Worm (Caenorhabditis elegans) whole organism, L2 larva: ENCODE data around the gene C14E2.6.

ENCODE experiments used
- C34F6.9 ChIP-seq: fragments of 150-350 bp; optimal IDR thresholded peaks from 2 replicates; lab custom pipeline; 2014; ENCODE audit warnings: missing biosample characterization, missing genetic modification characterization
- F13H6.1 ChIP-seq: sonication (generic microtip); optimal IDR thresholded peaks from 2 replicates; lab custom pipeline; 2016; ENCODE audit warnings: missing genetic modification characterization, missing compliant biosample characterization
- R02D3.7 ChIP-seq: fragments of 150-350 bp; optimal IDR thresholded peaks from 2 replicates; lab custom pipeline; 2014; ENCODE audit warnings: missing biosample characterization, missing genetic modification characterization
- Y55F3AM.14 ChIP-seq: fragments of 200-800 bp; sonication (Bioruptor generic); optimal IDR thresholded peaks from 2 replicates; lab custom pipeline; 2018; ENCODE audit warnings: mild to moderate bottlenecking, missing genetic modification characterization, missing compliant biosample characterization
- ZK546.5 ChIP-seq: sonication (generic microtip); optimal IDR thresholded peaks from 2 replicates; lab custom pipeline; 2017; ENCODE audit warnings: missing biosample characterization, missing genetic modification characterization
- alr-1 ChIP-seq: fragments of 150-350 bp; optimal IDR thresholded peaks from 2 replicates; lab custom pipeline; 2014; ENCODE audit warnings: missing biosample characterization, missing genetic modification characterization
- aly-2 ChIP-seq: fragments of 150-350 bp; optimal IDR thresholded peaks from 2 replicates; lab custom pipeline; 2014; ENCODE audit warnings: missing biosample characterization, missing genetic modification characterization
- blmp-1 ChIP-seq: sonication (generic microtip); optimal IDR thresholded peaks from 2 replicates; lab custom pipeline; 2017; ENCODE audit warnings: missing genetic modification characterization, mild to moderate bottlenecking, missing compliant biosample characterization, antibody characterized with exemption, moderate library complexity; ENCODE audit not compliant: insufficient read depth
- ceh-16 ChIP-seq: fragments of 150-350 bp; optimal IDR thresholded peaks from 2 replicates; lab custom pipeline; 2014; ENCODE audit warnings: missing biosample characterization, missing genetic modification characterization
- ceh-82 ChIP-seq: fragments of 150-350 bp; optimal IDR thresholded peaks from 2 replicates; lab custom pipeline; 2014; ENCODE audit warnings: missing biosample characterization, missing genetic modification characterization
- crh-2 ChIP-seq: sonication (generic microtip); optimal IDR thresholded peaks from 2 replicates; lab custom pipeline; 2017; ENCODE audit warnings: missing biosample characterization, missing genetic modification characterization
- dmd-4 ChIP-seq: sonication (generic microtip); optimal IDR thresholded peaks from 2 replicates; lab custom pipeline; 2017; ENCODE audit warnings: missing biosample characterization, missing genetic modification characterization
- egl-27 ChIP-seq: sonication (generic microtip); optimal IDR thresholded peaks from 3 replicates; lab custom pipeline; 2017; ENCODE audit warnings: missing biosample characterization, missing genetic modification reagents, missing genetic modification characterization
- elt-3 ChIP-seq: sonication (generic microtip); optimal IDR thresholded peaks from 2 replicates; lab custom pipeline; 2017; ENCODE audit warnings: missing biosample characterization, missing genetic modification characterization
- fos-1 ChIP-seq: fragments of 150-350 bp; optimal IDR thresholded peaks from 2 replicates; lab custom pipeline; 2014; ENCODE audit warnings: missing biosample characterization, missing genetic modification characterization
- gmeb-1 ChIP-seq: fragments of 150-350 bp; optimal IDR thresholded peaks from 2 replicates; lab custom pipeline; 2014; ENCODE audit warnings: missing biosample characterization, missing genetic modification characterization
- lin-11 ChIP-seq: fragments of 150-350 bp; sonication (generic microtip); optimal IDR thresholded peaks from 2 replicates; lab custom pipeline; 2014; ENCODE audit warnings: missing biosample characterization, missing genetic modification characterization, inconsistent platforms, mixed read lengths
- lin-13 ChIP-seq: fragments of 150-350 bp; optimal IDR thresholded peaks from 2 replicates; lab custom pipeline; 2014; ENCODE audit warnings: missing biosample characterization, missing genetic modification reagents, missing genetic modification characterization
- lsy-2 ChIP-seq, 2 experiments: fragments of 150-350 bp in 1 of 2; sonication (generic microtip) in 1 of 2; optimal IDR thresholded peaks; 2 replicates each; lab custom pipeline; 2014 to 2017; ENCODE audit warnings: missing biosample characterization in 2 of 2, missing genetic modification characterization in 2 of 2
- mab-5 ChIP-seq: fragments of 150-350 bp; optimal IDR thresholded peaks from 2 replicates; lab custom pipeline; 2014; ENCODE audit warnings: missing biosample characterization, missing genetic modification characterization
- mdl-1 ChIP-seq, 2 experiments: fragments of 150-350 bp in 1 of 2; sonication (generic microtip) in 1 of 2; optimal IDR thresholded peaks; 2 replicates each; lab custom pipeline; 2017; ENCODE audit warnings: missing biosample characterization in 2 of 2, missing genetic modification characterization in 2 of 2
- nhr-10 ChIP-seq: sonication (generic microtip); optimal IDR thresholded peaks from 2 replicates; lab custom pipeline; 2017; ENCODE audit warnings: missing biosample characterization, missing genetic modification characterization
- nhr-11 ChIP-seq: fragments of 150-350 bp; optimal IDR thresholded peaks from 2 replicates; lab custom pipeline; 2014; ENCODE audit warnings: missing biosample characterization, missing genetic modification characterization
- nhr-12 ChIP-seq: fragments of 150-350 bp; optimal IDR thresholded peaks from 2 replicates; lab custom pipeline; 2014; ENCODE audit warnings: missing biosample characterization, missing genetic modification characterization
- nhr-129 ChIP-seq: fragments of 150-350 bp; optimal IDR thresholded peaks from 2 replicates; lab custom pipeline; 2014; ENCODE audit warnings: missing biosample characterization, missing genetic modification characterization
- nhr-23 ChIP-seq: fragments of 150-350 bp; optimal IDR thresholded peaks from 2 replicates; lab custom pipeline; 2014; ENCODE audit warnings: missing biosample characterization, missing genetic modification reagents, missing genetic modification characterization
- nhr-237 ChIP-seq: fragments of 150-350 bp; optimal IDR thresholded peaks from 2 replicates; lab custom pipeline; 2014; ENCODE audit warnings: missing biosample characterization, missing genetic modification characterization
- nhr-25 ChIP-seq: fragments of 150-350 bp; sonication (generic microtip); optimal IDR thresholded peaks from 3 replicates; lab custom pipeline; 2014; ENCODE audit warnings: missing biosample characterization, missing genetic modification characterization
- nhr-6 ChIP-seq: fragments of 150-350 bp; optimal IDR thresholded peaks from 2 replicates; lab custom pipeline; 2014; ENCODE audit warnings: missing biosample characterization, missing genetic modification characterization
- nhr-77 ChIP-seq: fragments of 150-350 bp; optimal IDR thresholded peaks from 2 replicates; lab custom pipeline; 2014; ENCODE audit warnings: missing biosample characterization, missing genetic modification characterization
- peb-1 ChIP-seq: fragments of 150-350 bp; optimal IDR thresholded peaks from 2 replicates; lab custom pipeline; 2014; ENCODE audit warnings: missing biosample characterization, missing genetic modification characterization
- sem-4 ChIP-seq: fragments of 150-350 bp; optimal IDR thresholded peaks from 2 replicates; lab custom pipeline; 2014; ENCODE audit warnings: missing biosample characterization, missing genetic modification reagents, missing genetic modification characterization
- sma-3 ChIP-seq: sonication (generic microtip); optimal IDR thresholded peaks from 2 replicates; lab custom pipeline; 2016; ENCODE audit warnings: missing genetic modification reagents, missing genetic modification characterization, missing compliant biosample characterization
- sma-9 ChIP-seq, 2 experiments: fragments of 150-350 bp in 1 of 2; sonication (generic microtip) in 1 of 2; optimal IDR thresholded peaks; 2 replicates each; lab custom pipeline; 2014 to 2016; ENCODE audit warnings: missing genetic modification characterization in 2 of 2, mild to moderate bottlenecking in 1 of 2, missing biosample characterization in 1 of 2, missing compliant biosample characterization in 1 of 2, missing genetic modification reagents in 1 of 2, moderate library complexity in 1 of 2
- snpc-4 ChIP-seq: fragments of 150-350 bp; optimal IDR thresholded peaks from 2 replicates; lab custom pipeline; 2014; ENCODE audit warnings: missing biosample characterization, missing genetic modification characterization
- unc-39 ChIP-seq: fragments of 150-350 bp; optimal IDR thresholded peaks from 2 replicates; lab custom pipeline; 2014; ENCODE audit warnings: missing biosample characterization, missing genetic modification characterization
- unc-55 ChIP-seq: fragments of 150-350 bp; sonication (generic microtip); optimal IDR thresholded peaks from 3 replicates; lab custom pipeline; 2014; ENCODE audit warnings: missing biosample characterization, missing genetic modification reagents, missing genetic modification characterization
- unc-62 ChIP-seq: fragments of 150-350 bp; optimal IDR thresholded peaks from 2 replicates; lab custom pipeline; 2014; ENCODE audit warnings: missing biosample characterization, missing genetic modification reagents, missing genetic modification characterization
- zag-1 ChIP-seq: fragments of 150-350 bp; optimal IDR thresholded peaks from 2 replicates; lab custom pipeline; 2014; ENCODE audit warnings: missing biosample characterization, missing genetic modification characterization
- ztf-1 ChIP-seq: fragments of 200-800 bp; sonication (Bioruptor generic); conservative IDR thresholded peaks from 2 replicates; pipeline ENCODE4 v1.3.6; 2022; ENCODE audit warnings: missing genetic modification characterization, missing compliant biosample characterization
- ztf-11 ChIP-seq: sonication (generic microtip); optimal IDR thresholded peaks from 2 replicates; lab custom pipeline; 2017; ENCODE audit warnings: missing biosample characterization, missing genetic modification characterization

The C14E2.6 gene

DNA sequence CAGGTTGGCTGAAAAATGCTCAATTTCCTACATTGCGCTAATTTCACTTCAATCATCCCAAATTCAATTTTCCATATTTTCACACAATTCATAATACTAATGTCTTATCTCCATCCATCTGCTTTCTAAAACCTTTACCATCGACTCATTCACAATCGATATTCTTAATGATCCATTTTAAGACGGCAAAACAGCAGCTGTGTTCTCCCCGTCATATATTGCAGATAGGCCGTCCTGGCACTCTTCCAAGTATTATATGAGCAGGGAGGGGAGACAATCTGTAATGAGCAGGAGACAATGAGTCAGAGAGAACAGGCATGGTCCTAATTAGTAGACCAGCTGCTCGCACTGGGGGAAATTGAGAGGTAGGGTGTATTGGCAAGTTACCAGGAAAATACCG is 27.9 kb upstream of the C14E2.6 start:
- TF ChIP-seq peb-1 (no peak), nhr-10 (tag; lab: Kevin White, UChicago) (no peak), nhr-6 (tag; lab: Kevin White, UChicago) (no peak), gmeb-1 (tag; lab: Kevin White, UChicago) (no peak), crh-2 (tag; lab: Kevin White, UChicago) (no peak), F13H6.1 (tag; lab: Kevin White, UChicago) (no peak), unc-39 (no peak), dmd-4 (tag; lab: Kevin White, UChicago) (no peak), ztf-11 (tag; lab: Kevin White, UChicago) (no peak), snpc-4 (tag; lab: Kevin White, UChicago) (no peak), ceh-16 (tag; lab: Kevin White, UChicago) (no peak), nhr-25 (no peak), elt-3 (no peak), unc-55 (no peak), nhr-23 (tag; lab: Kevin White, UChicago) (no peak), mdl-1 (tag; optimal IDR thresholded peaks at IDR 0.05; lab: Kevin White, UChicago) (no peak), lin-11 (tag; lab: Kevin White, UChicago) (no peak), Y55F3AM.14 (no peak), ceh-82 (tag; lab: Kevin White, UChicago) (no peak), sma-9 (GFP tag; optimal IDR thresholded peaks at IDR 0.05; lab: Kevin White, UChicago) (no peak), sma-9 (tag; optimal IDR thresholded peaks at IDR 0.05; lab: Kevin White, UChicago) (no peak)

DNA sequence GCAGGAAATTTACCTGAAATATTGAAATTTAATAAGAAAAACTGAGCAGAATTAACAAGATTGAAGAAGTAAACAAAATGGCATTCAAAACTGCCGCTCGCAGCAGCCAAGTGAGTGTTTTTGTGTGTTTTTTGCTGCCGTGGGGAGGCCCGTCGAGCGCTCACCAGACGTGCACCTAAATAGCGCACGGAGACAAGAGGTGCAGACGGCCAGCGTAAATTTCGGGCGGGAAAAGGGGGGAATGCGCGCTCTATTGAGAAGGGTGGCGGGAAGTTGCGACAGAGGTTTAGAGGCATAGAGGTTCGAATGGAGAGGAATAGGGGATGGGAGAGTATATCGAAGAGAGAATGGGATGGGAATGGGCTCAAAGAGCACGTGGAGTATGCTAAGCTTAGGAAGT is 26.3 kb upstream of the C14E2.6 start, which contains the start of gene ceh-39:
Gene ceh-39, minus strand, starts transcription at position 13 of the 400 bp plus-strand sequence.
- peak; percentile 48 to 57 for TF ChIP-seq lsy-2 (tag; optimal IDR thresholded peaks at IDR 0.05; lab: Kevin White, UChicago)
- TF ChIP-seq gmeb-1 (tag; lab: Kevin White, UChicago): peak; percentile 45
- TF ChIP-seq aly-2: no peak
- TF ChIP-seq C34F6.9 (tag; lab: Kevin White, UChicago): peak; percentile 75
- TF ChIP-seq unc-55: peak; percentile 83
- no peak for TF ChIP-seq mdl-1 (tag; optimal IDR thresholded peaks at IDR 0.05; lab: Kevin White, UChicago)
- peak; percentile 39 for TF ChIP-seq lin-11 (tag; lab: Kevin White, UChicago)
- TF ChIP-seq ceh-82 (tag; lab: Kevin White, UChicago): peak; percentile 31
- TF ChIP-seq sma-3 (GFP tag; lab: Kevin White, UChicago): no peak
- no peak for TF ChIP-seq sem-4 (tag; lab: Kevin White, UChicago)
- TF ChIP-seq crh-2 (tag; lab: Kevin White, UChicago): peak; percentile 44
- TF ChIP-seq F13H6.1 (tag; lab: Kevin White, UChicago): peak; percentile 19
- no peak for TF ChIP-seq nhr-6 (tag; lab: Kevin White, UChicago)
- no peak for TF ChIP-seq ztf-1
- peak; percentile 29 for TF ChIP-seq zag-1 (tag; lab: Kevin White, UChicago)
- TF ChIP-seq unc-62 (GFP tag; lab: Kevin White, UChicago): no peak
- peak; percentile 27 for TF ChIP-seq snpc-4 (tag; lab: Kevin White, UChicago)
- no peak for TF ChIP-seq peb-1
- peak; percentile 71 for TF ChIP-seq nhr-129
- peak; percentile 9 for TF ChIP-seq egl-27 (tag; lab: Kevin White, UChicago)
- no peak for TF ChIP-seq unc-39

DNA sequence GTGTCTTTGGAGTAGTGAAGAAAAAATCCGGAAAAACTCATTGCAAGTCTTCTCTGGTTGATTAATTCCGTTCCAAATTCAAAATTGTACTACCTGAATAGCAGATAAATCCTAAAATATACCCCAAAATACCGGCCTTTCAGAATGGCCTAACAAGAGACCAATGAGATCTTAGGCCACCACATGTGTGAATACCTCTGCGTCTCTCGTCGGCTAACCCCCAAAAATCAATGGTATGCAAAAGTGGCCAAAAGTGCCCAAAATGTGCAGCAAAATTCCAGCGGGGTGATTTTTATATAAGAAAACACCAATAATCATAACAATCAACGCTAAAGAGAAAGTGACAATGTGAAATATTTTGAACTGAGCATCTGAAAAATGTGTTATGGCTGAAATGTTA is 23.8 kb upstream of the C14E2.6 start, which contains the start of gene T26C11.9:
Gene T26C11.9, minus strand, starts transcription at position 254 of the 400 bp plus-strand sequence.
- TF ChIP-seq nhr-12 (tag; lab: Kevin White, UChicago) (no peak), C34F6.9 (tag; lab: Kevin White, UChicago) (peak; percentile 56), unc-55 (peak; percentile 61), nhr-129 (peak; percentile 37), nhr-10 (tag; lab: Kevin White, UChicago) (no peak), ztf-1 (no peak), R02D3.7 (tag; lab: Kevin White, UChicago) (no peak), ZK546.5 (tag; lab: Kevin White, UChicago) (no peak), sma-3 (GFP tag; lab: Kevin White, UChicago) (no peak), gmeb-1 (tag; lab: Kevin White, UChicago) (peak; percentile 26), dmd-4 (tag; lab: Kevin White, UChicago) (no peak), Y55F3AM.14 (no peak), nhr-23 (tag; lab: Kevin White, UChicago) (no peak), lin-13 (no peak), sem-4 (tag; lab: Kevin White, UChicago) (no peak), nhr-237 (no peak), nhr-77 (tag; lab: Kevin White, UChicago) (no peak), lin-11 (tag; lab: Kevin White, UChicago) (no peak), nhr-11 (tag; lab: Kevin White, UChicago) (no peak), unc-62 (GFP tag; lab: Kevin White, UChicago) (no peak), alr-1 (tag; lab: Kevin White, UChicago) (no peak), zag-1 (tag; lab: Kevin White, UChicago) (no peak), ceh-16 (tag; lab: Kevin White, UChicago) (no peak), fos-1 (tag; lab: Kevin White, UChicago) (no peak), lsy-2 (tag; optimal IDR thresholded peaks at IDR 0.05; lab: Kevin White, UChicago) (peak in 1 of 2 experiments; percentile 46), blmp-1 (tag; lab: Kevin White, UChicago) (peak; percentile 22), elt-3 (no peak), unc-39 (no peak), crh-2 (tag; lab: Kevin White, UChicago) (peak; percentile 25), nhr-25 (no peak), mab-5 (tag; lab: Kevin White, UChicago) (no peak)
- TF ChIP-seq, all 48 proteins: peak for 7
